Worm (Caenorhabditis elegans) whole organism, midembryonic: ENCODE results near the gene cdt-2.

Experiments
- flt-1 ChIP-seq: fragments of 200-800 bp; sonication (Bioruptor generic); IDR thresholded peaks from 2 replicates; pipeline ENCODE4 v1.3.6; 2022; ENCODE audit warnings: missing genetic modification characterization, missing compliant biosample characterization
- med-1 ChIP-seq: sonication (generic microtip); optimal IDR thresholded peaks from 2 replicates; lab custom pipeline; 2017; ENCODE audit warnings: missing genetic modification characterization, mild to moderate bottlenecking, missing compliant biosample characterization, antibody characterized with exemption, missing genetic modification reagents; ENCODE audit not compliant: insufficient read depth
- ref-1 ChIP-seq: fragments of 200-800 bp; sonication (Bioruptor generic); conservative IDR thresholded peaks from 2 replicates; pipeline ENCODE4 v1.3.6; 2022; ENCODE audit warnings: missing genetic modification reagents, missing genetic modification characterization, missing compliant biosample characterization
- tab-1 ChIP-seq: fragments of 200-800 bp; sonication (Bioruptor generic); IDR thresholded peaks from 2 replicates; pipeline ENCODE4 v1.3.6; 2022; ENCODE audit warnings: missing genetic modification characterization, missing compliant biosample characterization
- ztf-23 ChIP-seq: fragments of 200-800 bp; sonication (Bioruptor generic); IDR thresholded peaks from 2 replicates; pipeline ENCODE4 v1.3.6; 2022; ENCODE audit warnings: missing genetic modification reagents, missing genetic modification characterization, missing compliant biosample characterization
- ztf-29 ChIP-seq: fragments of 200-800 bp; sonication (Bioruptor generic); IDR thresholded peaks from 2 replicates; pipeline ENCODE4 v1.3.6; 2022; ENCODE audit warnings: missing genetic modification reagents, missing genetic modification characterization, missing compliant biosample characterization

DNA sequence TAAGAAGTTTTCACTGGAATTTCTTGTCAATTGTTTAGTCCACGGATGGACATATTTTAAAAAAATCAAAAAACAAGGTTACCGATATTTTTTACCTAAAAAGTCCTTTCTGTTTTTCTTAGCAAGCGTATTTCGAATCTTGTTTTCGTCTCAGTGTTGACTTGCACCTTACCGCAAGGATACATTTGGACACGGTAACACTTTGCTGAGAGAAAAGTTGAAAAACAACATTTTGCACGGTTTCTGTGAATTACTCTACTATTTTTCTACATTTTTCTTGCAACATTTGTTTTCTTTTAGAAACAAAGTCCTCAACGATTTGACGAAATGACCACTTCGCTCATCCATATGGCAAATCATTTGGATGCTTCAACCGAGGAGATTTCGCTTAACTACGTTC lies 41.4 kb downstream of the cdt-2 start, which contains the start of gene hil-1:
- TF ChIP-seq med-1 (no peak), flt-1 (GFP tag; lab: Robert Waterston, UW) (no peak), ref-1 (GFP tag; lab: Robert Waterston, UW) (no peak), tab-1 (no peak), ztf-23 (no peak), ztf-29 (GFP tag; lab: Robert Waterston, UW) (no peak)
